Worm (Caenorhabditis elegans): ENCODE results near the gene nhr-63.
"Not testable (repeated sequence)": the region's sequence is repeated elsewhere in the genome, so short reads cannot be mapped to it uniquely, and the experiment has no call there.

The nhr-63 gene

ce11 chrV:15982733-15983344, 19.5 kb upstream of the nhr-63 start, which contains the start of the genes fbxa-99 and F36G9.13:
TSS of gene fbxa-99 (minus strand) at chrV:15982854.
TSS of gene F36G9.13 (plus strand) at chrV:15983294.
- TF ChIP-seq flt-1 (GFP tag; IDR thresholded peaks at IDR 0.05) (no peak), ceh-13 (GFP tag; optimal IDR thresholded peaks at IDR 0.05) (no peak), B0310.2 (tag; optimal IDR thresholded peaks at IDR 0.05) (no peak), ceh-36 (tag; optimal IDR thresholded peaks at IDR 0.05) (no peak), aly-1 (tag; optimal IDR thresholded peaks at IDR 0.05) (no peak), F13C5.2 (tag; optimal IDR thresholded peaks at IDR 0.05) (no peak), hmg-4 (GFP tag; optimal IDR thresholded peaks at IDR 0.05) (no peak), ama-1 (optimal IDR thresholded peaks at IDR 0.05) (no peak), sea-1 (GFP tag; conservative IDR thresholded peaks at IDR 0.05) (no peak), tbx-37 (GFP tag; conservative IDR thresholded peaks at IDR 0.05) (no peak), tra-4 (tag; optimal IDR thresholded peaks at IDR 0.05) (no peak), hnd-1 (tag; optimal IDR thresholded peaks at IDR 0.05) (no peak)

- TF ChIP-seq F13C5.2 (tag; optimal IDR thresholded peaks at IDR 0.05) (no peak), aly-1 (tag; optimal IDR thresholded peaks at IDR 0.05) (no peak), ceh-36 (tag; optimal IDR thresholded peaks at IDR 0.05) (no peak), scrt-1 (GFP tag; IDR thresholded peaks at IDR 0.05) (no peak), ets-7 (tag; optimal IDR thresholded peaks at IDR 0.05) (no peak), hmbx-1 (tag; optimal IDR thresholded peaks at IDR 0.05) (no peak), flt-1 (GFP tag; IDR thresholded peaks at IDR 0.05) (no peak)
Observed at ce11 chrV:15988074-15988473, 14.3 kb upstream of the nhr-63 start, which contains the start of gene F36G9.15. TSS of gene F36G9.15 (minus strand) at chrV:15988174.

ce11 chrV:15991850-15992249, 10.5 kb upstream of the nhr-63 start, which contains the start of gene C06C6.7:
TSS of gene C06C6.7 (plus strand) at chrV:15992150.
- TF ChIP-seq tbx-37 (GFP tag; conservative IDR thresholded peaks at IDR 0.05); tbx-11 (GFP tag; IDR thresholded peaks at IDR 0.05); pes-1 (GFP tag; IDR thresholded peaks at IDR 0.05): not testable (repeated sequence)

ce11 chrV:15996655-15997186, 5.7 kb upstream of the nhr-63 start, which contains the start of the genes C06C6.9 and C06C6.8:
TSS of gene C06C6.9 (minus strand) at chrV:15996755.
TSS of gene C06C6.8 (plus strand) at chrV:15997136.
- TF ChIP-seq tbx-11 (GFP tag; IDR thresholded peaks at IDR 0.05) = no peak
- TF ChIP-seq F13C5.2 (tag; optimal IDR thresholded peaks at IDR 0.05) = no peak
- no peak for TF ChIP-seq flt-1 (GFP tag; IDR thresholded peaks at IDR 0.05)
- TF ChIP-seq pes-1 (GFP tag; IDR thresholded peaks at IDR 0.05) = no peak
- no peak for TF ChIP-seq hmbx-1 (tag; optimal IDR thresholded peaks at IDR 0.05)
- no peak for TF ChIP-seq B0310.2 (tag; optimal IDR thresholded peaks at IDR 0.05)
- TF ChIP-seq hmg-4 (GFP tag; optimal IDR thresholded peaks at IDR 0.05) = no peak
- no peak for TF ChIP-seq ets-7 (tag; optimal IDR thresholded peaks at IDR 0.05)
- TF ChIP-seq scrt-1 (GFP tag; IDR thresholded peaks at IDR 0.05) = no peak
- no peak for TF ChIP-seq aly-1 (tag; optimal IDR thresholded peaks at IDR 0.05)
- no peak for TF ChIP-seq ceh-13 (GFP tag; optimal IDR thresholded peaks at IDR 0.05)

ce11 chrV:16000433-16000832, 2.0 kb upstream of the nhr-63 start, which contains the start of gene nhr-50:
TSS of gene nhr-50 (minus strand) at chrV:16000631.
- TF ChIP-seq pes-1 (GFP tag; IDR thresholded peaks at IDR 0.05) (no peak), tbx-11 (GFP tag; IDR thresholded peaks at IDR 0.05) (no peak), ets-7 (tag; optimal IDR thresholded peaks at IDR 0.05) (no peak), hmg-4 (GFP tag; optimal IDR thresholded peaks at IDR 0.05) (no peak), ceh-36 (tag; optimal IDR thresholded peaks at IDR 0.05) (no peak), hmbx-1 (tag; optimal IDR thresholded peaks at IDR 0.05) (no peak), scrt-1 (GFP tag; IDR thresholded peaks at IDR 0.05) (no peak), ama-1 (optimal IDR thresholded peaks at IDR 0.05) (no peak), flt-1 (GFP tag; IDR thresholded peaks at IDR 0.05) (no peak), hnd-1 (tag; optimal IDR thresholded peaks at IDR 0.05) (no peak), tbx-37 (GFP tag; conservative IDR thresholded peaks at IDR 0.05) (no peak), aly-1 (tag; optimal IDR thresholded peaks at IDR 0.05) (no peak), F13C5.2 (tag; optimal IDR thresholded peaks at IDR 0.05) (no peak), tra-4 (tag; optimal IDR thresholded peaks at IDR 0.05) (no peak), sea-1 (GFP tag; conservative IDR thresholded peaks at IDR 0.05) (no peak)

- no peak for TF ChIP-seq scrt-1 (GFP tag; IDR thresholded peaks at IDR 0.05)
- TF ChIP-seq pes-1 (GFP tag; IDR thresholded peaks at IDR 0.05) = no peak
- TF ChIP-seq tbx-37 (GFP tag; conservative IDR thresholded peaks at IDR 0.05) = no peak
- TF ChIP-seq B0310.2 (tag; optimal IDR thresholded peaks at IDR 0.05) = no peak
- TF ChIP-seq hnd-1 (tag; optimal IDR thresholded peaks at IDR 0.05) = no peak
- TF ChIP-seq tbx-11 (GFP tag; IDR thresholded peaks at IDR 0.05) = no peak
- TF ChIP-seq hmbx-1 (tag; optimal IDR thresholded peaks at IDR 0.05) = no peak
- no peak for TF ChIP-seq hmg-4 (GFP tag; optimal IDR thresholded peaks at IDR 0.05)
- TF ChIP-seq ceh-36 (tag; optimal IDR thresholded peaks at IDR 0.05) = no peak
- no peak for TF ChIP-seq sea-1 (GFP tag; conservative IDR thresholded peaks at IDR 0.05)
- no peak for TF ChIP-seq aly-1 (tag; optimal IDR thresholded peaks at IDR 0.05)
- no peak for TF ChIP-seq ets-7 (tag; optimal IDR thresholded peaks at IDR 0.05)
- no peak for TF ChIP-seq F13C5.2 (tag; optimal IDR thresholded peaks at IDR 0.05)
- no peak for TF ChIP-seq ama-1 (optimal IDR thresholded peaks at IDR 0.05)
- no peak for TF ChIP-seq flt-1 (GFP tag; IDR thresholded peaks at IDR 0.05)
- no peak for TF ChIP-seq ceh-13 (GFP tag; optimal IDR thresholded peaks at IDR 0.05)
Observed at ce11 chrV:16007505-16007904, 5.1 kb downstream of the nhr-63 start, which contains the start of gene str-231. TSS of gene str-231 (minus strand) at chrV:16007605.

ce11 chrV:16009564-16009963, 7.2 kb downstream of the nhr-63 start, which contains the start of gene str-233:
TSS of gene str-233 (minus strand) at chrV:16009664.
- no peak for TF ChIP-seq tra-4 (tag; optimal IDR thresholded peaks at IDR 0.05)
- TF ChIP-seq flt-1 (GFP tag; IDR thresholded peaks at IDR 0.05) = no peak
- no peak for TF ChIP-seq hmg-4 (GFP tag; optimal IDR thresholded peaks at IDR 0.05)
- TF ChIP-seq pes-1 (GFP tag; IDR thresholded peaks at IDR 0.05) = no peak
- no peak for TF ChIP-seq aly-1 (tag; optimal IDR thresholded peaks at IDR 0.05)
- TF ChIP-seq B0310.2 (tag; optimal IDR thresholded peaks at IDR 0.05) = no peak
- no peak for TF ChIP-seq ama-1 (optimal IDR thresholded peaks at IDR 0.05)
- TF ChIP-seq tbx-11 (GFP tag; IDR thresholded peaks at IDR 0.05) = no peak

Measured in whole organism, early embryonic.